Fruit fly (Drosophila melanogaster) whole organism, prepupa: Measurements from ENCODE around the gene CG14721.

Experiments used
- Blimp-1 ChIP-seq: fragments of 200-800 bp; sonication (Bioruptor generic); optimal IDR thresholded peaks from 3 replicates; lab custom pipeline; 2017; ENCODE audit warnings: missing biosample characterization, missing genetic modification characterization, mild to moderate bottlenecking, moderate library complexity, missing genetic modification reagents
- CG10669 ChIP-seq: fragments of 200-800 bp; sonication (Bioruptor generic); optimal IDR thresholded peaks from 3 replicates; lab custom pipeline; 2018; ENCODE audit warnings: missing biosample characterization, mild to moderate bottlenecking, missing genetic modification characterization, moderate library complexity
- CG11294 ChIP-seq: fragments of 200-800 bp; sonication (Bioruptor generic); IDR thresholded peaks from 2 replicates; pipeline ENCODE4 v1.3.6; 2022; ENCODE audit warnings: missing biosample characterization, missing genetic modification characterization
- CG11762 ChIP-seq: fragments of 200-800 bp; sonication (Bioruptor generic); optimal IDR thresholded peaks from 3 replicates; lab custom pipeline; 2016; ENCODE audit warnings: missing biosample characterization, missing genetic modification characterization; ENCODE audit not compliant: insufficient read depth
- CG15336 ChIP-seq: fragments of 200-800 bp; sonication (Bioruptor generic); IDR thresholded peaks from 2 replicates; pipeline ENCODE4 v1.3.6; 2022; ENCODE audit warnings: missing biosample characterization, missing genetic modification characterization
- CG3032 ChIP-seq: fragments of 200-800 bp; optimal IDR thresholded peaks from 2 replicates; lab custom pipeline; 2019; ENCODE audit warnings: missing biosample characterization, mild to moderate bottlenecking, missing genetic modification characterization, moderate library complexity
- CG31627 ChIP-seq: fragments of 200-800 bp; sonication (Bioruptor generic); optimal IDR thresholded peaks from 3 replicates; lab custom pipeline; 2016; ENCODE audit warnings: missing biosample characterization, missing genetic modification characterization
- CG34406 ChIP-seq: fragments of 200-800 bp; sonication (Bioruptor generic); optimal IDR thresholded peaks from 3 replicates; lab custom pipeline; 2016; ENCODE audit warnings: missing biosample characterization, missing genetic modification characterization
- CG6163 ChIP-seq: fragments of 200-800 bp; sonication (Bioruptor generic); IDR thresholded peaks from 3 replicates; pipeline ENCODE4 v1.3.6; 2022; ENCODE audit warnings: missing biosample characterization, missing genetic modification characterization
- CG6276 ChIP-seq: fragments of 200-800 bp; sonication (Bioruptor generic); optimal IDR thresholded peaks from 2 replicates; lab custom pipeline; 2017; ENCODE audit warnings: missing biosample characterization, mild to moderate bottlenecking, missing genetic modification characterization
- CG6854 ChIP-seq: fragments of 200-800 bp; sonication (Bioruptor generic); optimal IDR thresholded peaks from 2 replicates; lab custom pipeline; 2017; ENCODE audit warnings: missing biosample characterization, mild to moderate bottlenecking, missing genetic modification characterization
- CG9139 ChIP-seq: fragments of 200-800 bp; sonication (Bioruptor generic); optimal IDR thresholded peaks from 3 replicates; lab custom pipeline; 2017; ENCODE audit warnings: missing biosample characterization, mild to moderate bottlenecking, missing genetic modification characterization
- Eip78C ChIP-seq: fragments of 200-800 bp; sonication (Bioruptor generic); peaks from one replicate; lab custom pipeline; 2016; ENCODE audit warnings: missing biosample characterization, missing genetic modification characterization
- Ets96B ChIP-seq: fragments of 200-800 bp; optimal IDR thresholded peaks from 2 replicates; lab custom pipeline; 2019; ENCODE audit warnings: missing biosample characterization, mild to moderate bottlenecking, missing genetic modification characterization, moderate library complexity
- Gug ChIP-seq: fragments of 200-800 bp; sonication (Bioruptor generic); IDR thresholded peaks from 2 replicates; pipeline ENCODE4 v1.3.6; 2022; ENCODE audit warnings: missing biosample characterization, missing genetic modification characterization
- Hr39 ChIP-seq: fragments of 200-800 bp; sonication (Bioruptor generic); optimal IDR thresholded peaks from 2 replicates; lab custom pipeline; 2016; ENCODE audit warnings: missing biosample characterization, missing genetic modification characterization
- Hr4 ChIP-seq: fragments of 200-800 bp; sonication (Bioruptor generic); optimal IDR thresholded peaks from 3 replicates; lab custom pipeline; 2016; ENCODE audit warnings: missing biosample characterization, missing genetic modification characterization
- Met ChIP-seq: fragments of 200-800 bp; sonication (Bioruptor generic); optimal IDR thresholded peaks from 3 replicates; lab custom pipeline; 2016; ENCODE audit warnings: missing biosample characterization, missing genetic modification characterization
- acj6 ChIP-seq: fragments of 200-800 bp; sonication (Bioruptor generic); optimal IDR thresholded peaks from 3 replicates; lab custom pipeline; 2016; ENCODE audit warnings: missing biosample characterization, missing genetic modification characterization
- eg ChIP-seq: fragments of 200-800 bp; sonication (Bioruptor generic); IDR thresholded peaks from 3 replicates; pipeline ENCODE4 v1.3.6; 2022; ENCODE audit warnings: missing biosample characterization, missing genetic modification characterization
- fkh ChIP-seq: fragments of 200-800 bp; sonication (Bioruptor generic); optimal IDR thresholded peaks from 3 replicates; lab custom pipeline; 2017; ENCODE audit warnings: missing biosample characterization, mild to moderate bottlenecking, missing genetic modification characterization, moderate library complexity
- lz ChIP-seq: fragments of 200-800 bp; sonication (Bioruptor generic); optimal IDR thresholded peaks from 3 replicates; lab custom pipeline; 2016; ENCODE audit warnings: missing biosample characterization, missing genetic modification characterization
- pdm3 ChIP-seq: fragments of 200-800 bp; sonication (Bioruptor generic); optimal IDR thresholded peaks from 3 replicates; lab custom pipeline; 2016; ENCODE audit warnings: missing biosample characterization, missing genetic modification characterization
- spab ChIP-seq: fragments of 200-800 bp; sonication (Bioruptor generic); optimal IDR thresholded peaks from 2 replicates; lab custom pipeline; 2017; ENCODE audit warnings: missing biosample characterization, mild to moderate bottlenecking, missing genetic modification characterization, missing genetic modification reagents
- svp ChIP-seq: fragments of 200-800 bp; sonication (Bioruptor generic); peaks from one replicate; lab custom pipeline; 2016; ENCODE audit warnings: missing biosample characterization, missing genetic modification characterization
- topi ChIP-seq: fragments of 200-800 bp; sonication (Bioruptor generic); optimal IDR thresholded peaks from 3 replicates; lab custom pipeline; 2016; ENCODE audit warnings: missing biosample characterization, missing genetic modification characterization
- vri ChIP-seq: fragments of 200-800 bp; sonication (Bioruptor generic); optimal IDR thresholded peaks from 3 replicates; lab custom pipeline; 2016; ENCODE audit warnings: missing biosample characterization, mild to moderate bottlenecking, missing genetic modification characterization

Gene CG14721

dm6 chr3R:11735337-11735736 is at the start of gene CG14721:
CG14721 (plus strand) TSS chr3R:11735447.
- TF ChIP-seq Blimp-1 (GFP tag; lab: Kevin White, UChicago), result no peak
- peak; percentile 33 for TF ChIP-seq CG3032
- no peak for TF ChIP-seq Hr39 (GFP tag; lab: Kevin White, UChicago)
- TF ChIP-seq CG31627, result peak; percentile 41

- TF ChIP-seq svp (GFP tag; lab: Kevin White, UChicago) (peak; percentile 71), fkh (GFP tag; lab: Kevin White, UChicago) (peak; percentile 49), vri (GFP tag; lab: Kevin White, UChicago) (peak; percentile 64), acj6 (GFP tag; lab: Kevin White, UChicago) (no peak)
These were observed 47.2 kb upstream of the CG14721 start, which contains the start of gene CG6834 for dm6 chr3R:11688055-11688454. CG6834 (minus strand) TSS chr3R:11688133.

- peak; percentile 45 for TF ChIP-seq vri (GFP tag; lab: Kevin White, UChicago)
- peak; percentile 16 for TF ChIP-seq CG6276
- TF ChIP-seq eg, result 0 out of 3 replicates have a peak, but pooled peaks have one; percentile 30
- no peak for TF ChIP-seq spab (GFP tag; lab: Kevin White, UChicago)
- TF ChIP-seq Met, result no peak
- 0 out of 2 replicates have a peak, but pooled peaks have one; percentile 24 for TF ChIP-seq CG15336 (GFP tag; lab: Robert Waterston, UW)
- peak; percentile 76 for TF ChIP-seq svp (GFP tag; lab: Kevin White, UChicago)
These were observed 45.3 kb upstream of the CG14721 start, which contains the start of gene CG6908 for dm6 chr3R:11689900-11690299. CG6908 (minus strand) TSS chr3R:11690051.

- TF ChIP-seq vri (GFP tag; lab: Kevin White, UChicago) (peak; percentile 24), Eip78C (GFP tag; lab: Kevin White, UChicago) (peak; percentile 9), Hr39 (GFP tag; lab: Kevin White, UChicago) (no peak)
- TF ChIP-seq, all 60 proteins: peak for 2
These were observed 44.3 kb upstream of the CG14721 start for dm6 chr3R:11690857-11691471.

- peak; percentile 10 for TF ChIP-seq fkh (GFP tag; lab: Kevin White, UChicago)
- no peak for TF ChIP-seq CG34406 (GFP tag; lab: Kevin White, UChicago)
These were observed 43.5 kb upstream of the CG14721 start, which contains the start of gene CG18765 for dm6 chr3R:11691747-11692146. CG18765 (minus strand) TSS chr3R:11691799.

dm6 chr3R:11692504-11692903 is 42.7 kb upstream of the CG14721 start:
- TF ChIP-seq Gug (GFP tag; lab: Robert Waterston, UW) (no peak), Hr39 (GFP tag; lab: Kevin White, UChicago) (no peak), lz (no peak), fkh (GFP tag; lab: Kevin White, UChicago) (no peak), pdm3 (GFP tag; lab: Kevin White, UChicago) (no peak), svp (GFP tag; lab: Kevin White, UChicago) (no peak), CG6854 (GFP tag; lab: Kevin White, UChicago) (no peak), CG6163 (GFP tag; lab: Robert Waterston, UW) (no peak), CG9139 (GFP tag; lab: Kevin White, UChicago) (no peak), Eip78C (GFP tag; lab: Kevin White, UChicago) (no peak), Blimp-1 (GFP tag; lab: Kevin White, UChicago) (no peak)

- TF ChIP-seq CG11294 (0 out of 2 replicates have a peak, but pooled peaks have one; percentile 5), CG6163 (GFP tag; lab: Robert Waterston, UW) (no peak), Hr4 (GFP tag; lab: Kevin White, UChicago) (no peak), CG10669 (GFP tag; lab: Kevin White, UChicago) (peak; percentile 75), Ets96B (no peak), topi (GFP tag; lab: Kevin White, UChicago) (no peak), CG11762 (GFP tag; lab: Kevin White, UChicago) (no peak), svp (GFP tag; lab: Kevin White, UChicago) (no peak), lz (no peak), Eip78C (GFP tag; lab: Kevin White, UChicago) (peak; percentile 77)
These were observed 40.6 kb upstream of the CG14721 start, which contains the start of gene Fer3 for dm6 chr3R:11694311-11695305. Fer3 (minus strand) TSS chr3R:11694311.
